Worm (Caenorhabditis elegans): ENCODE measurements around the gene M02B7.7.

DNA sequence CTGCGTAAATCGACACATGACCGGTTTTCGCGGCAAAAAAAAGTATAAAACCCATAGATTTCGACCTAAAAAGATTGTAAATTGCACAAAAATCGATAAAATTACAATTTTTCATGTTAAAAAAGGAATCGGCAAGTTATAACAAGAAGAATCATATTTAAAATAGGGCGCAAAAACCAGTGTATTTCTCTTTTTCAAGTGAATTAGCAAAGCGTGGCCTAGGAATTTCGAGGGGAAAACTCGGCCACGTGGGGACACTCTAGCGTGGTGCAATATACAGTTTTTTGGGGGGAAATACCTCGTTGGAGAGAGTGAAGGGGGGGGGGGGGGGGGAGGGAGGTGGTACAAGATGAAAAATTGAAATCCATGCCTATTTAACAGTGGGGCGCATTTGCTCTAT is 553 bp upstream of the M02B7.7 start:
- TF ChIP-seq nfya-1 (tag; optimal IDR thresholded peaks at IDR 0.05; ENCODE audit: insufficient read depth): no peak
- no peak for TF ChIP-seq lsy-12 (tag; optimal IDR thresholded peaks at IDR 0.05)
- no peak for TF ChIP-seq nhr-25 (tag; optimal IDR thresholded peaks at IDR 0.05)
- TF ChIP-seq nhr-28 (tag; optimal IDR thresholded peaks at IDR 0.05): no peak

Measured in whole organism, L3 larva.